Fruit fly (Drosophila melanogaster): ENCODE results near the gene sloth2.

The sloth2 gene

dm6 chrX:7000444-7001134, 10.6 kb upstream of the sloth2 start (continued):
- TF ChIP-seq nerfin-1 (tag; optimal IDR thresholded peaks at IDR 0.05) = peak; percentile 25
- peak; percentile 56 for TF ChIP-seq CG9437 (GFP tag; optimal IDR thresholded peaks at IDR 0.05)
- peak; percentile 47 for TF ChIP-seq nmo (GFP tag; optimal IDR thresholded peaks at IDR 0.05)
- peak; percentile 89 for TF ChIP-seq pros (GFP tag; optimal IDR thresholded peaks at IDR 0.05)
- no peak for TF ChIP-seq exex (tag; optimal IDR thresholded peaks at IDR 0.05)
- TF ChIP-seq CG31388 (GFP tag; optimal IDR thresholded peaks at IDR 0.05) = no peak

- TF ChIP-seq CG11695 (GFP tag; IDR thresholded peaks at IDR 0.05) = peak; percentile 55
- TF ChIP-seq sisA (GFP tag; IDR thresholded peaks at IDR 0.05) = 0 out of 2 replicates have a peak, but pooled peaks have one; percentile 16
- no peak for TF ChIP-seq CrebB (tag; optimal IDR thresholded peaks at IDR 0.05)
- peak; percentile 17 for TF ChIP-seq Hand (GFP tag; optimal IDR thresholded peaks at IDR 0.05)
- TF ChIP-seq CG11456 (GFP tag; IDR thresholded peaks at IDR 0.05) = peak; percentile 63; the same call in 2 of the 3 replicates
- TF ChIP-seq gce (GFP tag; IDR thresholded peaks at IDR 0.05) = no peak
- peak; percentile 17 for TF ChIP-seq CG2116 (GFP tag; optimal IDR thresholded peaks at IDR 0.05)
- TF ChIP-seq sob (GFP tag; IDR thresholded peaks at IDR 0.05) = 0 out of 2 replicates have a peak, but pooled peaks have one; percentile 49
- TF ChIP-seq CG6813 (GFP tag; optimal IDR thresholded peaks at IDR 0.05) = peak; percentile 53
- peak; percentile 11 for TF ChIP-seq slp2 (GFP tag; optimal IDR thresholded peaks at IDR 0.05)
- TF ChIP-seq CG15011 (GFP tag; optimal IDR thresholded peaks at IDR 0.05) = peak; percentile 3
- peak; percentile 17 for TF ChIP-seq nmo (GFP tag; optimal IDR thresholded peaks at IDR 0.05)
- TF ChIP-seq az2 (GFP tag; optimal IDR thresholded peaks at IDR 0.05) = peak; percentile 58
- no peak for TF ChIP-seq stwl (tag; optimal IDR thresholded peaks at IDR 0.05)
- TF ChIP-seq ken (GFP tag; IDR thresholded peaks at IDR 0.05) = no peak
- peak; percentile 47 for TF ChIP-seq CG12391 (tag; optimal IDR thresholded peaks at IDR 0.05)
- peak; percentile 52; the same call in 1 of the 2 replicates for TF ChIP-seq CG32532 (GFP tag; IDR thresholded peaks at IDR 0.05)
- TF ChIP-seq CG12155 (GFP tag; optimal IDR thresholded peaks at IDR 0.05) = no peak
- no peak for TF ChIP-seq Ssrp (tag; optimal IDR thresholded peaks at IDR 0.05)
- TF ChIP-seq chm (GFP tag; IDR thresholded peaks at IDR 0.05) = peak; percentile 38
- peak; percentile 23 for TF ChIP-seq CG1792 (GFP tag; optimal IDR thresholded peaks at IDR 0.05)
- peak; percentile 39 for TF ChIP-seq Fer3 (tag; optimal IDR thresholded peaks at IDR 0.05)
- TF ChIP-seq CG4404 (GFP tag; IDR thresholded peaks at IDR 0.05) = peak; percentile 23; the same call in 1 of the 2 replicates
- TF ChIP-seq gsb-n (tag; optimal IDR thresholded peaks at IDR 0.05) = peak; percentile 31
- no peak for TF ChIP-seq odd (GFP tag; optimal IDR thresholded peaks at IDR 0.05)
- no peak for TF ChIP-seq Oaz (GFP tag; IDR thresholded peaks at IDR 0.05)
- TF ChIP-seq CG12769 (tag; optimal IDR thresholded peaks at IDR 0.05) = peak; percentile 59
- TF ChIP-seq E2f1 (GFP tag; IDR thresholded peaks at IDR 0.05) = peak; percentile 50; the same call in 1 of the 2 replicates
- TF ChIP-seq danr (GFP tag; IDR thresholded peaks at IDR 0.05) = no peak
- TF ChIP-seq NfI (GFP tag; optimal IDR thresholded peaks at IDR 0.05) = peak; percentile 19
- peak; percentile 7 for TF ChIP-seq mirr (GFP tag; optimal IDR thresholded peaks at IDR 0.05)
- peak; percentile 70 for TF ChIP-seq CG7839 (tag; optimal IDR thresholded peaks at IDR 0.05)
- TF ChIP-seq CG11560 (tag; IDR thresholded peaks at IDR 0.05) = no peak
- no peak for TF ChIP-seq Sry-β (GFP tag; optimal IDR thresholded peaks at IDR 0.05)
- no peak for TF ChIP-seq CG4707 (GFP tag; optimal IDR thresholded peaks at IDR 0.05)
- TF ChIP-seq CG3847 (GFP tag; IDR thresholded peaks at IDR 0.05) = peak; percentile 44; the same call in 1 of the 2 replicates
- no peak for TF ChIP-seq abd-A (tag; optimal IDR thresholded peaks at IDR 0.05)
- TF ChIP-seq Asciz (GFP tag; optimal IDR thresholded peaks at IDR 0.05) = peak; percentile 30
- peak; percentile 39 for TF ChIP-seq Spps (tag; optimal IDR thresholded peaks at IDR 0.05)
- peak; percentile 42 for TF ChIP-seq CG15479 (GFP tag; optimal IDR thresholded peaks at IDR 0.05)
- TF ChIP-seq Med (GFP tag) = peak; percentile 82
Measured at dm6 chrX:7001135-7001769, 9.9 kb upstream of the sloth2 start.
